Worm (Caenorhabditis elegans): ENCODE results near the gene hyl-1.

- TF ChIP-seq hmg-4 (GFP tag; optimal IDR thresholded peaks at IDR 0.05), result no peak
- TF ChIP-seq F13C5.2 (tag; optimal IDR thresholded peaks at IDR 0.05), result no peak
- no peak for TF ChIP-seq ama-1 (optimal IDR thresholded peaks at IDR 0.05)
- no peak for TF ChIP-seq ceh-13 (GFP tag; optimal IDR thresholded peaks at IDR 0.05)
- no peak for TF ChIP-seq pes-1 (GFP tag; IDR thresholded peaks at IDR 0.05)
Observed at ce11 chrIV:8526579-8526978, 12.3 kb upstream of the hyl-1 start.
